Fruit fly (Drosophila melanogaster): ENCODE data around the gene bond.

bond gene

DNA sequence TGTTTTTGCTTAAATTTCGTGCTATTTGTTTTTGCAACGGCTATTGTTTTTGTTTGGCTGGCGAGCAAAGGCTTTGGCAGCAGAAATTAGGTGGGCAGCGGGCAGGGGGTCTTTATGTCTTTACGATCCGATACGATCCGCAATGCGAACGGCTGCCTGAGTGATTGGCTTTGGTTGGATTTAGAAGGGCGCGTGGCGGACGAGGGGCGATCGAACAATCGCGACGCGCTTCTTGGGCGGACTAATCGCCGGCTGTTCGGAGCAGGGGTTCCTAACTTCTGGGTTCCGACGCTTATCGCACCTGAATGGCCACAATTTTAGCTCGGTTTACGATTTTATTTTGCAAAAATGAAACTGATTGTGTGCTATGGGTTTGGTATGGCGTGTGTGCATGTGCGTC is 23.3 kb upstream of the bond start:
- TF ChIP-seq insv (optimal IDR thresholded peaks at IDR 0.05) (no peak), ttk (optimal IDR thresholded peaks at IDR 0.05) (no peak), Sin3A (optimal IDR thresholded peaks at IDR 0.05) (no peak), Myc (optimal IDR thresholded peaks at IDR 0.05) (no peak), psq (optimal IDR thresholded peaks at IDR 0.05) (no peak), h (optimal IDR thresholded peaks at IDR 0.05) (no peak)

DNA sequence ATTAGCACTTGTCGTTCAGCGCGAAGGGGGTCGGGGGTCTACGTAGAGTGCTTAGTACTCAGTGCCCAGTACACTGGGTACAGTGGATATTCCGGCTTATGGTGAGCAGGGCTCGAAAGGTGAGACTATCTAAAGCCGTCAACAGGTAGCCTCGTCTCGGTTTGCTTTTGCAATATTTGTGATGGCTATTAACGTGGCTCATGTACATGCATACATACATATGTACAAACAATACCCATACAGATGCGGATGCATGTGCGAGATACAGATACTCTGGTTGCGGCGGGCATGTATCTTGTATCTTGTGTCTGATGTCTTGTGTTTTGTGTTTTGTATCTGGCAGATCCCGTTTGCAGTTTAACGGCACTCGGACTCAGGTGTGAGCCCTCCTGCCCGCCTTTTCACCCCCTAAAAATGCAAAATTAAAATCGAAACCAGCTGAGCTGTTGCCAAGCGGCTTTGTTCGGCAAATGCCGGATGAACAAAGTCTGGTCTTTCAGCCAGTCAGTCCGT is 22.8 kb upstream of the bond start:
- TF ChIP-seq Myc (optimal IDR thresholded peaks at IDR 0.05) (no peak), Sin3A (optimal IDR thresholded peaks at IDR 0.05) (no peak), h (optimal IDR thresholded peaks at IDR 0.05) (no peak), psq (optimal IDR thresholded peaks at IDR 0.05) (no peak), insv (optimal IDR thresholded peaks at IDR 0.05) (no peak), ttk (optimal IDR thresholded peaks at IDR 0.05) (no peak)

DNA sequence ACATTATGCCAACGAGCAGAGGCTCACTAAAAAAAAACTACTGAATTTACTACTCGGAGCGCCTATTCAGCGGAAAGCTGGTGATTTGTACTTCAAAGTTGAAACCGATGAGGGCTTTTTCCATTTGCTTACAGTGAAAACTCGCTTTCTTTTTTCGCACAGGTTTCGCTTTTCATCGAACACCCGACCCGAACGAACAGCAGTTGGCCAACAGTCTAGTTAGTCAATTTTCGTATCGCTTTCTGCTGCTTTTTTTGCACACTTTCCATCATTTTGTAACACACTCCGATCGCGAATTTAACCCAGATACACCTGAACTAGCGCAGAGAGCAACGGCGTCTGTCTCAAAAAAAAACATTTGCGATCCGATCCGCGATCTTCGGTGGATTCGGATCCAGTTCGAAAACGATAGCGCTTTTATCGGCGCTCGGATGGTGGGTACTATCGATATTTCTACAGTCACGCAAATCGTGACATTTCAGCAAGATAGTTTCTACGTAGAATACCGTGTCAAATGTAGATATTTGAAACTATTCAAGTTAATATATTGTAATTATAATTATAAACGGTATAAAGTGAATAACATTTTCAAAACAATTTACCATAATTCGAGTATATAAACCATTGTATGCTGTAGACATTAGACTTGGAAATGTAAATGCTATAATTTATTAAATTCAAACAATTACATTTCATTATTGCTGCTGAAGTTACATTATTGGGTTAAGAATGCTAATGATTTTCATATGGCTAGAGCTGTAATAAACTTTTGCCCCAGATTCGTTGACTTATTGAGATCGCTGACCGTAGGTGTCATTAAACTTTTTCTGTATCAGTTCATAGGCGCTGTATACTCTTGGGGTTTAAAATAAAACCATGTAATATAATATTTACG is 22.0 kb upstream of the bond start, which contains the start of gene CG5346:
Gene CG5346, minus strand, starts transcription at position 400 of the 895 bp plus-strand sequence.
- TF ChIP-seq Sin3A (optimal IDR thresholded peaks at IDR 0.05) = no peak
- no peak for TF ChIP-seq h (optimal IDR thresholded peaks at IDR 0.05)
- no peak for TF ChIP-seq ttk (optimal IDR thresholded peaks at IDR 0.05)

DNA sequence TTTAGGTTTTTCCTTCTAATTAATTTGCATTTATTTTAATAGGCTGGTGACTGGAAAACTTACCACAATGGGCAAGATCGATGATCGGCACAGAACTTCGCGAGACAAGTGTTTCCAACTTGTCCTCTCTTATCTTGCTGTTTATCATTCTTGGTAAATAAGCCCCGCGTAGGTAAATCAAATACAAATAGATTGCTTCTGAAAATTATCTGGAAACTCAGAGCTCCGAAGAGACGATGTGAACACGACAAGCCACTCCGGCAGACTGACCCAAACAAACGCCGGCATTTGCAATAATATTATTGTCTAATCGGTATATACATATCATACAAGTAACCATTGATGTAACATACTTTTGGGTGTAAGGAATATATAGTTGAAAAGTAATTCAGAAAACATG is 20.2 kb upstream of the bond start, which contains the start of gene CG33099:
Gene CG33099, minus strand, starts transcription at position 268 of the 400 bp plus-strand sequence.
- TF ChIP-seq psq (optimal IDR thresholded peaks at IDR 0.05) (no peak), Sin3A (optimal IDR thresholded peaks at IDR 0.05) (no peak), Myc (optimal IDR thresholded peaks at IDR 0.05) (no peak), insv (optimal IDR thresholded peaks at IDR 0.05) (no peak), ttk (optimal IDR thresholded peaks at IDR 0.05) (no peak), h (optimal IDR thresholded peaks at IDR 0.05) (no peak)

DNA sequence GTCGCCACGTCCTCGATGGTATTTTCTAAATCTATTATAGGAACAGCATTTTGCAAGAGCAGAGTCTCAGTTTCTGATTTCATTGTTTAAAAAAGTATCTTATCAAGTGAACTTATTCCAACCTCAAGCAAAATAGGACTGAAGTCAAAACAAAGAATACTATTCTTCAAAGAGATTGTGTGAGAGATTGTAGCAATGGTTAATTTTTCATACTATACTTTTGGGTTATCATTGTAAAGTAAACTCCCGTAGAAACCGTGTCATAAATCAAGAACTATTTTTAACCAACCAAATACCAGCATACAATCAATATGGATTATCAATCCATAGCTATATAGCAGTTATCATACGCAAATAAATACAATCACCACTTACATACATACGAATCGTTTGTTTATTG is 18.7 kb upstream of the bond start, which contains the start of gene CG33093:
Gene CG33093, minus strand, starts transcription at position 122 of the 400 bp plus-strand sequence.
- TF ChIP-seq ttk (optimal IDR thresholded peaks at IDR 0.05) = no peak
- no peak for TF ChIP-seq h (optimal IDR thresholded peaks at IDR 0.05)
- TF ChIP-seq insv (optimal IDR thresholded peaks at IDR 0.05) = no peak
- no peak for TF ChIP-seq psq (optimal IDR thresholded peaks at IDR 0.05)
- no peak for TF ChIP-seq Sin3A (optimal IDR thresholded peaks at IDR 0.05)
- TF ChIP-seq Myc (optimal IDR thresholded peaks at IDR 0.05) = no peak

DNA sequence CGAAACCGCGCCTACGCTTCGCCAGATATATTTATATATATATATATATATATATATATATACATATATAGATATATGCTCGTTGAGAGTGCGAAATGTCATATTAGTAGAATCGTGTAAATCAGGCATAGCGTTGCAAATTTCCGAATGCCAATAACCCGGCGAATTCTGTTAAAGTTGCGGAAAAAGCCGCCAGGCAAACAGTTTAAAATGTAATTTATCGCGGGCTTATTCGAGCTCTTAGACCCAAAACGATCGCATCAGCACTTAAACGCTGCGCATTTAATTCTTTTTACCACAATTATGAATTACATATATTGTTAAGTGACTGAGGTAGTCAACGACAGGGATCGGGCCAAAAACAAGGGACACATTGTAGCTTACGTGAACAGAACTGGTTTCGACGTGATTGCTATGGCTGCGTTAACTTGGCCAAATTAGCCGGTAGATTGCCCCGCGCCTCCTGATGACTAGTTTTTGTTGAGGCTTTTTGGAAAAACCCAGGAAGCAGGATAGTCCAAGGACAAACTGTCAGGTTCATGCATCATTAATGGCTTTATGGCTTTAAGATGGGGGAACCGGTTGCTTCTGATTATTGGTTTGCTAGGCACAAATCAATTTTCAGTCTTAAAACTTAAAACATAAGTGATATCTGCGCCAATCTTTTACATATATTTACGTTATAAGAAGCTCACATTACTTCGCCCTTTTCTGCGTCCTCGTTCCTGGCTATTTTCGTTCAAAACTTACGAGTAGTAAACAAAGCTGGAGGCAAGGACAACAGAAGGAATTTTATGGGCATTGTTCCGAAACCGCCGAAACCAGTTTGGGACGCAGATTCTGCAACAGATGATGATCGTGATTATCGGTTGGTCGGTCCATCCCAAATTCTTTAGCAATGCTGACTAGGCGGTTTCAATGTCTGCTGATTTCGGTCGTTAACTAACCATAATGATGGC is 16.2 kb upstream of the bond start:
- TF ChIP-seq Sin3A (optimal IDR thresholded peaks at IDR 0.05) = no peak
- TF ChIP-seq h (optimal IDR thresholded peaks at IDR 0.05) = no peak
- TF ChIP-seq psq (optimal IDR thresholded peaks at IDR 0.05) = no peak
- no peak for TF ChIP-seq Myc (optimal IDR thresholded peaks at IDR 0.05)
- TF ChIP-seq ttk (optimal IDR thresholded peaks at IDR 0.05) = no peak
- no peak for TF ChIP-seq insv (optimal IDR thresholded peaks at IDR 0.05)

DNA sequence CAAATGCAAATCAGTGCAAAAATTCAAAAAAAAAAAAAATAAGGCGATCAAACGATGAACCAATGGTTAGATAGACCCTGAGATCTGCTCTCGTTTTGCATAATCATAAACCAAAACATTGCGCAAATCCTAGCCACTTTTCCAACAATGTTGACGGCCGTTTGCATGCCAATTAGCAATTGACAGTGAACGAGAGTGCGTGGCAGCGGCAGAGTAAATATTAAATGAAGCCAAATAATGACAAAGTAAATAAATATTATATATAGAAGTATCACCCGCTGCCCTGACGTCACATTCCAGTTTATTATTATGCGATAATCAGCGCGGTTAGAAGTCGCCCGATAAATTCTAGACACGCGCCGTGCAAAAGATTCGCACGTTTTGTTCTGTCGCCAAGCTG is 14.5 kb upstream of the bond start:
- TF ChIP-seq Myc (optimal IDR thresholded peaks at IDR 0.05) (no peak), h (optimal IDR thresholded peaks at IDR 0.05) (no peak), ttk (optimal IDR thresholded peaks at IDR 0.05) (no peak), Sin3A (optimal IDR thresholded peaks at IDR 0.05) (no peak), insv (optimal IDR thresholded peaks at IDR 0.05) (no peak), psq (optimal IDR thresholded peaks at IDR 0.05) (no peak)

DNA sequence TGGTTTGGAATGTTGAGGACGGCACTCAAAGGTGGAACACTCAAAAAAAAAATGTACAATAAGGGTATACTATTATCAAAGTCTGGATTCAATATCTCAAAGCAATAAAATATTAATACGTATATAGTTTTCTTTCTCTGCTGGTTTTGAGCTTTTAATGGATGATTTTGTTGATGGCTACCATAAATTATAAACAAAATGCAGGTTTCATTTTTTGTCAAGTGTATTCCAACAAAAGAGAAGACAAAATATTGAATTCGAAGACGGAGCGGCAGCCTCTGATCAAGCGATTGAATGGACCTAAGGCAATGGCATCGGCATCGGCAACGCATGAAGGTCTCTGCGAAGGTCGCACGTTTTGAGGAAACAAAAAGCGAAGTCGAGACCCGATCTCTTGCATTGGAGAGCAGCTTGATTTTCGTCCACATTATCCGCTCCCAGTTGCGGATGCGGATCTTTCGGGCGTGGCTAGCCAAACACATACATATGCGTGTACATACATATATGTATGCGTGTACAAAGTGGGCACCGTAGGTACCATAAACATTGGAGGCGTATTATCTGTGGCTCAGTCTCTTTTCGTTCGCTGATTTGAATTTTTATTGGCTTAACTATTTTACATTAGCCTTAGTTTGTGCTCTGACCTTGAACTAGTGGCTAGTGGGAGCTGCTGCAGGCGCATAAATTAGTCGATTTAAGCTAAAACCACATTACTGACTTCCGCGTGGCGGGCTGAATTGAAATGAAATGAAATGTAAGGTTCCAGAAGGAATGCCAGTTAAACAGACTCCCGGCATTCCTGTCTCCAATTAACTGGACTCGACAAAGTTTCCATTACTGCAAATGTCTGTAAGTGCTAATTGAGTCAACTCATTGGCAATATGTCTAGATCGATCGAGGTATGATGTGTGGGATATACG is 13.7 kb upstream of the bond start:
- no peak for TF ChIP-seq insv (optimal IDR thresholded peaks at IDR 0.05)
- TF ChIP-seq Myc (optimal IDR thresholded peaks at IDR 0.05) = no peak
- no peak for TF ChIP-seq ttk (optimal IDR thresholded peaks at IDR 0.05)
- no peak for TF ChIP-seq h (optimal IDR thresholded peaks at IDR 0.05)
- no peak for TF ChIP-seq psq (optimal IDR thresholded peaks at IDR 0.05)
- no peak for TF ChIP-seq Sin3A (optimal IDR thresholded peaks at IDR 0.05)

DNA sequence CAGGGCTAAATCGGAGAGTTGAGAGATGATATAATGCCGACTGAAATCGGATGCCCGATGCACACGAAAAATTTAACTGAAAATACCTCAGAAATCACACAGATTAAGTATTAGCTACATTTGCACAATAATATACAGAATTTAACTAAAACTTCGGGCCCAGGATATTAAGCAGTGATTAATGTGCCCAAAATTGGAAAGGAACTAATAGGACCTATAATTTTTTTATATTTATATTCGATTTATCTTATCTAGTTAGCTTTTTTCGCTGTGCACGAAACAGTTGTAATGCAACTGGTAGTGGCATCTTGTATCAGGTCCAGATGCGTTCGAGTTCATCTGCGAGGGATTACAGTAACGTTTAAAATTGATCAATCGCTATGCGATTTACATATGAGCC is 11.6 kb upstream of the bond start:
- TF ChIP-seq psq (optimal IDR thresholded peaks at IDR 0.05) = no peak
- TF ChIP-seq Myc (optimal IDR thresholded peaks at IDR 0.05) = no peak
- no peak for TF ChIP-seq ttk (optimal IDR thresholded peaks at IDR 0.05)
- no peak for TF ChIP-seq h (optimal IDR thresholded peaks at IDR 0.05)
- TF ChIP-seq insv (optimal IDR thresholded peaks at IDR 0.05) = no peak
- no peak for TF ChIP-seq Sin3A (optimal IDR thresholded peaks at IDR 0.05)

DNA sequence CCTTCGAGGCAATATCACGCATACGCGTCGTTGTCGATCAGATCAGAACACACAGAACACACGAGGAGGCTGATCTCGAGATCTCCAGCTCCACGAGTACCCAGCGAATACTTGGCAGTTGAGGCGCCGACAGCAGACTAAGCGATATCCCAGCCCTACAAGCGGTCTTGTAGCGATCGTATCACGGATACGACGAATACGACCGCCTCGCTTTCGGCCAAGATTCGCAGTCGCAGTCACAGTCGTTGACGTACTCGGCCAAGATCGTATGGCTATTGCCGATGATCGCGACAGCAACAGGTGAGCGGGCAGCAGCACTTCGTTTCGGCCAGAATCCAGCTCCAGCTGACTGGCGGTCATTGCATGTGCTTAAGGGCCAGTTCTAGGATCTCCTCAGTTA is 10.7 kb upstream of the bond start, which contains the start of gene CG5326:
Gene CG5326, minus strand, starts transcription at position 158 of the 400 bp plus-strand sequence.
- TF ChIP-seq h (optimal IDR thresholded peaks at IDR 0.05) = no peak

DNA sequence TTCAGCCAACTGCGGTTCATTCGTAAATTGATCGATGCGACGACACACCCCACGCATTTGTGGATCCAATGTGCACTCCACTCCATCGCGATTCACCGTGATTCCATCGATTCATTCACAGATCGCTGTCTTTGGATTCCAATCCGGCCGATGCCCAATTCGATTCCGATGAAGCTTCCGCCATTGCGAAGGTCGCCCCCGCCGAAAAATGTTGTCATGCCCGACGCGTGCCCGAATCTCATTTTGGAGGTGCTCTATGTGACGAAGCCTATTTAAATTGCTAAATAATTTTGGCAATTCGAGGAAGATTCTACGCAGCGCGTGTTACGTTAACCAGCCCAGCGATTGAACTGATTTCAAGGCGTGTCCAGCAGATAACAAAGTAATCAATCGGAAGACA is 9.8 kb upstream of the bond start:
- TF ChIP-seq psq (optimal IDR thresholded peaks at IDR 0.05) (no peak), Sin3A (optimal IDR thresholded peaks at IDR 0.05) (no peak), insv (optimal IDR thresholded peaks at IDR 0.05) (no peak), Myc (optimal IDR thresholded peaks at IDR 0.05) (no peak), ttk (optimal IDR thresholded peaks at IDR 0.05) (no peak), h (optimal IDR thresholded peaks at IDR 0.05) (no peak)

Data from Kc167 (cell line).